Worm (Caenorhabditis elegans): ENCODE results near the gene cdka-1.
A peak's percentile ranks its signal among the peaks of the same experiment; 100 is the strongest.

cdka-1 gene

ce11 chrIII:4687134-4687533, 28.5 kb downstream of the cdka-1 start:
- no peak for TF ChIP-seq W03F9.2 (tag; optimal IDR thresholded peaks at IDR 0.05)

ce11 chrIII:4688356-4688755, 29.8 kb downstream of the cdka-1 start, which contains the start of gene tag-243:
tag-243 (minus strand) TSS chrIII:4688456.
- no peak for TF ChIP-seq dao-5 (tag; optimal IDR thresholded peaks at IDR 0.05)
- TF ChIP-seq him-1 (tag; optimal IDR thresholded peaks at IDR 0.05): no peak
- TF ChIP-seq W03F9.2 (tag; optimal IDR thresholded peaks at IDR 0.05): no peak

ce11 chrIII:4688965-4689364, 30.4 kb downstream of the cdka-1 start, which contains the start of gene ppat-1:
ppat-1 (plus strand) TSS chrIII:4689280.
- TF ChIP-seq W03F9.2 (tag; optimal IDR thresholded peaks at IDR 0.05): no peak
- no peak for TF ChIP-seq him-1 (tag; optimal IDR thresholded peaks at IDR 0.05)
- no peak for TF ChIP-seq dao-5 (tag; optimal IDR thresholded peaks at IDR 0.05)

ce11 chrIII:4689595-4689994, 31.0 kb downstream of the cdka-1 start:
- TF ChIP-seq dao-5 (tag; optimal IDR thresholded peaks at IDR 0.05) (peak; percentile 84), W03F9.2 (tag; optimal IDR thresholded peaks at IDR 0.05) (peak; percentile 36), him-1 (tag; optimal IDR thresholded peaks at IDR 0.05) (peak; percentile 63)

- TF ChIP-seq dao-5 (tag; optimal IDR thresholded peaks at IDR 0.05): no peak
- TF ChIP-seq W03F9.2 (tag; optimal IDR thresholded peaks at IDR 0.05): peak; percentile 87
- TF ChIP-seq him-1 (tag; optimal IDR thresholded peaks at IDR 0.05): no peak
Measured at ce11 chrIII:4693281-4693680, 34.7 kb downstream of the cdka-1 start, which contains the start of gene nifk-1. nifk-1 (minus strand) TSS chrIII:4693307.

ce11 chrIII:4693695-4694094, 35.1 kb downstream of the cdka-1 start, which contains the start of gene T04A8.8:
T04A8.8 (plus strand) TSS chrIII:4693995.
- TF ChIP-seq him-1 (tag; optimal IDR thresholded peaks at IDR 0.05) (no peak), dao-5 (tag; optimal IDR thresholded peaks at IDR 0.05) (no peak), W03F9.2 (tag; optimal IDR thresholded peaks at IDR 0.05) (no peak)

- TF ChIP-seq dao-5 (tag; optimal IDR thresholded peaks at IDR 0.05) (no peak), him-1 (tag; optimal IDR thresholded peaks at IDR 0.05) (no peak), W03F9.2 (tag; optimal IDR thresholded peaks at IDR 0.05) (no peak)
Measured at ce11 chrIII:4695057-4695456, 36.5 kb downstream of the cdka-1 start, which contains the start of gene T04A8.7. T04A8.7 (plus strand) TSS chrIII:4695357.

- TF ChIP-seq W03F9.2 (tag; optimal IDR thresholded peaks at IDR 0.05) (no peak), him-1 (tag; optimal IDR thresholded peaks at IDR 0.05) (no peak), dao-5 (tag; optimal IDR thresholded peaks at IDR 0.05) (no peak)
Measured at ce11 chrIII:4696903-4697302, 38.3 kb downstream of the cdka-1 start.

- TF ChIP-seq dao-5 (tag; optimal IDR thresholded peaks at IDR 0.05): no peak
- TF ChIP-seq W03F9.2 (tag; optimal IDR thresholded peaks at IDR 0.05): no peak
- TF ChIP-seq him-1 (tag; optimal IDR thresholded peaks at IDR 0.05): no peak
Measured at ce11 chrIII:4697819-4698218, 39.2 kb downstream of the cdka-1 start, which contains the start of gene dnj-18. dnj-18 (plus strand) TSS chrIII:4698119.

ce11 chrIII:4699922-4700321, 41.3 kb downstream of the cdka-1 start, which contains the start of gene sel-13:
sel-13 (minus strand) TSS chrIII:4700224.
- TF ChIP-seq dao-5 (tag; optimal IDR thresholded peaks at IDR 0.05) (no peak), W03F9.2 (tag; optimal IDR thresholded peaks at IDR 0.05) (no peak), him-1 (tag; optimal IDR thresholded peaks at IDR 0.05) (no peak)

ce11 chrIII:4703932-4704454, 45.4 kb downstream of the cdka-1 start, which contains the start of the genes clp-2 and mrpl-16:
clp-2 (minus strand) TSS chrIII:4704025.
mrpl-16 (plus strand) TSS chrIII:4704404.
- TF ChIP-seq W03F9.2 (tag; optimal IDR thresholded peaks at IDR 0.05) (peak; percentile 35), dao-5 (tag; optimal IDR thresholded peaks at IDR 0.05) (no peak), him-1 (tag; optimal IDR thresholded peaks at IDR 0.05) (no peak)

ce11 chrIII:4705207-4705606, 46.6 kb downstream of the cdka-1 start, which contains the start of gene pgap-2:
pgap-2 (plus strand) TSS chrIII:4705507.
- no peak for TF ChIP-seq W03F9.2 (tag; optimal IDR thresholded peaks at IDR 0.05)
- TF ChIP-seq dao-5 (tag; optimal IDR thresholded peaks at IDR 0.05): no peak
- no peak for TF ChIP-seq him-1 (tag; optimal IDR thresholded peaks at IDR 0.05)

ce11 chrIII:4706678-4707077, 48.1 kb downstream of the cdka-1 start, which contains the start of gene T04A8.13:
T04A8.13 (plus strand) TSS chrIII:4706978.
- no peak for TF ChIP-seq W03F9.2 (tag; optimal IDR thresholded peaks at IDR 0.05)
- TF ChIP-seq dao-5 (tag; optimal IDR thresholded peaks at IDR 0.05): no peak
- no peak for TF ChIP-seq him-1 (tag; optimal IDR thresholded peaks at IDR 0.05)

- TF ChIP-seq dao-5 (tag; optimal IDR thresholded peaks at IDR 0.05): no peak
- no peak for TF ChIP-seq him-1 (tag; optimal IDR thresholded peaks at IDR 0.05)
Measured at ce11 chrIII:4708909-4709308, 50.3 kb downstream of the cdka-1 start, which contains the start of gene T04A8.18. T04A8.18 (plus strand) TSS chrIII:4709209.

All from whole organism, L4/young adult.